Fruit fly (Drosophila melanogaster) whole organism, embryonic: ENCODE measurements around the gene kra.
A peak's percentile ranks its signal among the peaks of the same experiment; 100 is the strongest.

ENCODE experiments used
- Bdp1 ChIP-seq: fragments of 200-800 bp; sonication (Bioruptor generic); optimal IDR thresholded peaks from 3 replicates; lab custom pipeline; 2016; ENCODE audit warnings: missing biosample characterization, missing genetic modification characterization
- CG10366 ChIP-seq: fragments of 200-800 bp; sonication (Bioruptor generic); IDR thresholded peaks from 2 replicates; pipeline ENCODE4 v1.3.6; 2022; ENCODE audit warnings: missing biosample characterization, missing genetic modification characterization
- CG12155 ChIP-seq: fragments of 200-800 bp; sonication (Bioruptor generic); optimal IDR thresholded peaks from 3 replicates; lab custom pipeline; 2016; ENCODE audit warnings: missing biosample characterization, missing genetic modification characterization
- CG13287 ChIP-seq: fragments of 200-800 bp; sonication (Bioruptor generic); IDR thresholded peaks from 2 replicates; pipeline ENCODE4 v1.3.6; 2022; ENCODE audit warnings: missing biosample characterization, missing genetic modification characterization; ENCODE audit not compliant: partially characterized antibody
- CG13624 ChIP-seq: fragments of 200-800 bp; sonication (Bioruptor generic); optimal IDR thresholded peaks from 2 replicates; lab custom pipeline; 2016; ENCODE audit warnings: missing biosample characterization, missing genetic modification characterization
- CG14710 ChIP-seq: fragments of 200-800 bp; sonication (Bioruptor generic); optimal IDR thresholded peaks from 3 replicates; lab custom pipeline; 2019; ENCODE audit warnings: missing biosample characterization, mild to moderate bottlenecking, missing genetic modification characterization, moderate library complexity
- CG14965 ChIP-seq: fragments of 200-800 bp; sonication (Bioruptor generic); optimal IDR thresholded peaks from 2 replicates; lab custom pipeline; 2016; ENCODE audit warnings: missing biosample characterization, missing genetic modification characterization, borderline replicate concordance
- CG15696 ChIP-seq: fragments of 200-800 bp; sonication (Bioruptor generic); optimal IDR thresholded peaks from 2 replicates; lab custom pipeline; 2019; ENCODE audit warnings: missing biosample characterization, mild to moderate bottlenecking, missing genetic modification characterization, moderate library complexity
- CG16863 ChIP-seq: fragments of 200-800 bp; sonication (Bioruptor generic); optimal IDR thresholded peaks from 3 replicates; lab custom pipeline; 2016; ENCODE audit warnings: missing biosample characterization, missing genetic modification characterization
- CG2199 ChIP-seq: fragments of 200-800 bp; sonication (Bioruptor generic); IDR thresholded peaks from 3 replicates; pipeline ENCODE4 v1.3.6; 2022; ENCODE audit warnings: missing biosample characterization, missing genetic modification characterization
- CG2678 ChIP-seq: fragments of 200-800 bp; sonication (Bioruptor generic); optimal IDR thresholded peaks from 3 replicates; lab custom pipeline; 2019; ENCODE audit warnings: missing biosample characterization, mild to moderate bottlenecking, missing genetic modification characterization, moderate library complexity
- CG2889 ChIP-seq: fragments of 200-800 bp; sonication (Bioruptor generic); IDR thresholded peaks from 3 replicates; pipeline ENCODE4 v1.3.6; 2022; ENCODE audit warnings: missing biosample characterization, missing genetic modification characterization
- CG30020 ChIP-seq: fragments of 200-800 bp; optimal IDR thresholded peaks from 2 replicates; lab custom pipeline; 2019; ENCODE audit warnings: missing biosample characterization, mild to moderate bottlenecking, missing genetic modification characterization, moderate library complexity
- CG30403 ChIP-seq: fragments of 200-800 bp; sonication (Bioruptor generic); optimal IDR thresholded peaks from 3 replicates; lab custom pipeline; 2016; ENCODE audit warnings: missing biosample characterization, missing genetic modification characterization
- CG30431 ChIP-seq: fragments of 200-800 bp; sonication (Bioruptor generic); optimal IDR thresholded peaks from 2 replicates; lab custom pipeline; 2017; ENCODE audit warnings: missing biosample characterization, missing genetic modification characterization
- CG33213 ChIP-seq: fragments of 200-800 bp; sonication (Bioruptor generic); optimal IDR thresholded peaks from 3 replicates; lab custom pipeline; 2016; ENCODE audit warnings: missing biosample characterization, missing genetic modification characterization
- CG6765 ChIP-seq: fragments of 200-800 bp; sonication (Bioruptor generic); optimal IDR thresholded peaks from 3 replicates; lab custom pipeline; 2017; ENCODE audit warnings: missing biosample characterization, mild to moderate bottlenecking, missing genetic modification characterization
- CG6813 ChIP-seq: fragments of 200-800 bp; sonication (Bioruptor generic); optimal IDR thresholded peaks from 2 replicates; lab custom pipeline; 2017; ENCODE audit warnings: missing biosample characterization, missing genetic modification characterization, mild to moderate bottlenecking, moderate library complexity, missing genetic modification reagents
- CG7372 ChIP-seq: fragments of 200-800 bp; sonication (Bioruptor generic); IDR thresholded peaks from 2 replicates; pipeline ENCODE4 v1.3.6; 2022; ENCODE audit warnings: missing biosample characterization, missing genetic modification characterization
- Dip3 ChIP-seq: fragments of 200-800 bp; sonication (Bioruptor generic); optimal IDR thresholded peaks from 3 replicates; lab custom pipeline; 2016; ENCODE audit warnings: missing biosample characterization, missing genetic modification characterization
- Dref ChIP-seq: fragments of 200-800 bp; sonication (Bioruptor generic); IDR thresholded peaks from 2 replicates; pipeline ENCODE4 v1.3.6; 2022; ENCODE audit warnings: missing biosample characterization, missing genetic modification characterization
- E2f1 ChIP-seq: fragments of 200-800 bp; sonication (Bioruptor generic); IDR thresholded peaks from 2 replicates; pipeline ENCODE4 v1.3.6; 2022; ENCODE audit warnings: missing biosample characterization, missing genetic modification characterization
- Elba2 ChIP-seq: fragments of 200-800 bp; sonication (Bioruptor generic); optimal IDR thresholded peaks from 3 replicates; lab custom pipeline; 2016; ENCODE audit warnings: missing biosample characterization, missing genetic modification characterization
- Hey ChIP-seq: fragments of 200-800 bp; sonication (Bioruptor generic); optimal IDR thresholded peaks from 3 replicates; lab custom pipeline; 2018; ENCODE audit warnings: missing biosample characterization, mild to moderate bottlenecking, missing genetic modification characterization
- Hmx ChIP-seq: fragments of 200-800 bp; sonication (Bioruptor generic); optimal IDR thresholded peaks from 2 replicates; lab custom pipeline; 2016; ENCODE audit warnings: missing biosample characterization, missing genetic modification characterization
- Hsf ChIP-seq: fragments of 200-800 bp; sonication (Bioruptor generic); optimal IDR thresholded peaks from 3 replicates; lab custom pipeline; 2016; ENCODE audit warnings: missing biosample characterization, missing genetic modification characterization
- Neu2 ChIP-seq: fragments of 200-800 bp; sonication (Bioruptor generic); optimal IDR thresholded peaks from 3 replicates; lab custom pipeline; 2016; ENCODE audit warnings: missing biosample characterization, missing genetic modification characterization, borderline replicate concordance
- Ptx1 ChIP-seq: fragments of 200-800 bp; sonication (Bioruptor generic); IDR thresholded peaks from 2 replicates; pipeline ENCODE4 v1.3.6; 2022; ENCODE audit warnings: missing biosample characterization, missing genetic modification characterization
- Rfx ChIP-seq: fragments of 200-800 bp; sonication (Bioruptor generic); IDR thresholded peaks from 2 replicates; pipeline ENCODE4 v1.3.6; 2022; ENCODE audit warnings: missing biosample characterization, missing genetic modification characterization
- Side ChIP-seq: fragments of 200-800 bp; sonication (Bioruptor generic); optimal IDR thresholded peaks from 2 replicates; lab custom pipeline; 2016; ENCODE audit warnings: missing biosample characterization, missing genetic modification characterization
- Sry-β ChIP-seq: fragments of 200-800 bp; sonication (Bioruptor generic); optimal IDR thresholded peaks from 2 replicates; lab custom pipeline; 2018; ENCODE audit warnings: missing biosample characterization, mild to moderate bottlenecking, missing genetic modification characterization, moderate library complexity
- TFAM ChIP-seq: fragments of 200-800 bp; sonication (Bioruptor generic); optimal IDR thresholded peaks from 2 replicates; lab custom pipeline; 2017; ENCODE audit warnings: missing biosample characterization, missing genetic modification characterization, inconsistent platforms
- Xbp1 ChIP-seq: fragments of 200-800 bp; sonication (Bioruptor generic); optimal IDR thresholded peaks from 3 replicates; lab custom pipeline; 2016; ENCODE audit warnings: missing biosample characterization, mild to moderate bottlenecking, missing genetic modification characterization
- danr ChIP-seq: fragments of 200-800 bp; sonication (Bioruptor generic); IDR thresholded peaks from 2 replicates; pipeline ENCODE4 v1.3.6; 2022; ENCODE audit warnings: missing biosample characterization, missing genetic modification characterization
- dmrt99B ChIP-seq: fragments of 200-800 bp; sonication (Bioruptor generic); optimal IDR thresholded peaks from 2 replicates; lab custom pipeline; 2018; ENCODE audit warnings: missing biosample characterization, mild to moderate bottlenecking, missing genetic modification characterization, moderate library complexity
- en ChIP-seq: fragments of 200-800 bp; sonication (Bioruptor generic); optimal IDR thresholded peaks from 2 replicates; lab custom pipeline; 2016; ENCODE audit warnings: missing biosample characterization, missing genetic modification characterization
- ewg ChIP-seq: fragments of 200-800 bp; sonication (Bioruptor generic); optimal IDR thresholded peaks from 3 replicates; lab custom pipeline; 2017; ENCODE audit warnings: mild to moderate bottlenecking, missing biosample characterization, missing genetic modification reagents, missing genetic modification characterization
- exex ChIP-seq: fragments of 200-800 bp; sonication (Bioruptor generic); optimal IDR thresholded peaks from 4 replicates; lab custom pipeline; 2018; ENCODE audit warnings: missing biosample characterization, mild to moderate bottlenecking, missing genetic modification characterization, moderate library complexity
- fu2 ChIP-seq: fragments of 200-800 bp; sonication (Bioruptor generic); optimal IDR thresholded peaks from 2 replicates; lab custom pipeline; 2016; ENCODE audit warnings: missing biosample characterization, missing genetic modification characterization
- gce ChIP-seq: fragments of 200-800 bp; sonication (Bioruptor generic); IDR thresholded peaks from 3 replicates; pipeline ENCODE4 v1.3.6; 2022; ENCODE audit warnings: missing biosample characterization, missing genetic modification characterization
- hbn ChIP-seq: fragments of 200-800 bp; sonication (Bioruptor generic); IDR thresholded peaks from 2 replicates; pipeline ENCODE4 v1.3.6; 2022; ENCODE audit warnings: missing biosample characterization, missing genetic modification characterization; ENCODE audit not compliant: partially characterized antibody
- lab ChIP-seq: fragments of 200-800 bp; sonication (Bioruptor generic); optimal IDR thresholded peaks from 3 replicates; lab custom pipeline; 2017; ENCODE audit warnings: missing biosample characterization, missing genetic modification characterization, mild to moderate bottlenecking, moderate library complexity, missing genetic modification reagents
- peb ChIP-seq: fragments of 200-800 bp; sonication (Bioruptor generic); IDR thresholded peaks from 2 replicates; pipeline ENCODE4 v1.3.6; 2022; ENCODE audit warnings: missing biosample characterization, missing genetic modification characterization
- seq ChIP-seq: fragments of 200-800 bp; sonication (Bioruptor generic); IDR thresholded peaks from 2 replicates; pipeline ENCODE4 v1.3.6; 2022; ENCODE audit warnings: missing biosample characterization, missing genetic modification characterization
- shn ChIP-seq: fragments of 200-800 bp; sonication (Bioruptor generic); optimal IDR thresholded peaks from 3 replicates; lab custom pipeline; 2016; ENCODE audit warnings: missing biosample characterization, missing genetic modification characterization
- sim ChIP-seq: fragments of 200-800 bp; sonication (Bioruptor generic); IDR thresholded peaks from 2 replicates; pipeline ENCODE4 v1.3.6; 2022; ENCODE audit warnings: missing biosample characterization, missing genetic modification characterization
- sima ChIP-seq: fragments of 200-800 bp; sonication (Bioruptor generic); optimal IDR thresholded peaks from 2 replicates; lab custom pipeline; 2016; ENCODE audit warnings: missing biosample characterization, missing genetic modification characterization
- stwl ChIP-seq: fragments of 200-800 bp; sonication (Bioruptor generic); optimal IDR thresholded peaks from 3 replicates; lab custom pipeline; 2018; ENCODE audit warnings: missing biosample characterization, mild to moderate bottlenecking, missing genetic modification characterization, moderate library complexity
- tll ChIP-seq, 2 experiments: fragments of 200-800 bp in 1 of 2; fragments of >200 bp in 1 of 2; sonication (Bioruptor generic) in 1 of 2; optimal IDR thresholded peaks; 2 replicates each; lab custom pipeline; 2017 to 2019; ENCODE audit warnings: missing biosample characterization in 2 of 2, missing genetic modification characterization in 2 of 2, mild to moderate bottlenecking in 1 of 2, moderate library complexity in 1 of 2
- usp ChIP-seq: fragments of >200 bp; optimal IDR thresholded peaks from 2 replicates; lab custom pipeline; 2017; ENCODE audit warnings: missing biosample characterization, missing genetic modification characterization

The kra gene

dm6 chr3R:5622985-5623630 is 22.2 kb upstream of the kra start (continued):
- TF ChIP-seq Dref (GFP tag; lab: Robert Waterston, UW) (no peak), Neu2 (GFP tag; lab: Kevin White, UChicago) (no peak), CG16863 (GFP tag; lab: Kevin White, UChicago) (peak; percentile 71), CG2199 (GFP tag; lab: Robert Waterston, UW) (no peak), shn (GFP tag; lab: Kevin White, UChicago) (peak; percentile 52), seq (no peak), CG6813 (GFP tag; lab: Kevin White, UChicago) (peak; percentile 91), dmrt99B (tag; lab: Kevin White, UChicago) (peak; percentile 73), en (GFP tag; lab: Kevin White, UChicago) (peak; percentile 69), CG33213 (GFP tag; lab: Kevin White, UChicago) (peak; percentile 92), Hsf (GFP tag; lab: Kevin White, UChicago) (peak; percentile 73), CG14965 (peak; percentile 45), CG13624 (GFP tag; lab: Kevin White, UChicago) (peak; percentile 28), Sry-β (GFP tag; lab: Kevin White, UChicago) (peak; percentile 65), CG12155 (GFP tag; lab: Kevin White, UChicago) (peak; percentile 36), sim (GFP tag; lab: Robert Waterston, UW) (no peak), lab (GFP tag; lab: Kevin White, UChicago) (peak; percentile 92), CG7372 (GFP tag; lab: Robert Waterston, UW) (no peak), CG30403 (GFP tag; lab: Kevin White, UChicago) (peak; percentile 42), Xbp1 (peak; percentile 25), CG10366 (no peak), Ptx1 (GFP tag; lab: Robert Waterston, UW) (no peak), ewg (GFP tag; lab: Kevin White, UChicago) (peak; percentile 56), usp (GFP tag; lab: Kevin White, UChicago) (no peak), tll (GFP tag; optimal IDR thresholded peaks at IDR 0.05; lab: Kevin White, UChicago) (peak in 1 of 2 experiments; percentile 49), Hey (tag; lab: Kevin White, UChicago) (peak; percentile 81), Bdp1 (GFP tag; lab: Kevin White, UChicago) (peak; percentile 65), Hmx (no peak), CG15696 (tag; lab: Kevin White, UChicago) (peak; percentile 92), CG30020 (tag; lab: Kevin White, UChicago) (peak; percentile 69), CG14710 (tag; lab: Kevin White, UChicago) (peak; percentile 79), Rfx (GFP tag; lab: Robert Waterston, UW) (no peak), CG13287 (no peak), CG2678 (tag; lab: Kevin White, UChicago) (peak; percentile 78), CG30431 (no peak), exex (tag; lab: Kevin White, UChicago) (peak; percentile 79), fu2 (GFP tag; lab: Kevin White, UChicago) (peak; percentile 42), Side (GFP tag; lab: Kevin White, UChicago) (peak; percentile 77), CG6765 (GFP tag; lab: Kevin White, UChicago) (peak; percentile 71), hbn (GFP tag; lab: Robert Waterston, UW) (no peak), peb (GFP tag; lab: Robert Waterston, UW) (no peak), CG2889 (GFP tag; lab: Robert Waterston, UW) (no peak), TFAM (GFP tag; lab: Kevin White, UChicago) (peak; percentile 9), sima (GFP tag; lab: Kevin White, UChicago) (peak; percentile 53), E2f1 (GFP tag; lab: Robert Waterston, UW) (no peak), Dip3 (no peak), Elba2 (GFP tag; lab: Kevin White, UChicago) (no peak), stwl (peak; percentile 86), gce (no peak), danr (GFP tag; lab: Robert Waterston, UW) (no peak)
